Worm (Caenorhabditis elegans) whole organism, L4/young adult: Measurements from ENCODE around the gene C46A5.1.

ENCODE experiments used
- W03F9.2 ChIP-seq: fragments of 150-350 bp; optimal IDR thresholded peaks from 2 replicates; lab custom pipeline; 2014; ENCODE audit warnings: missing biosample characterization, missing genetic modification characterization
- dao-5 ChIP-seq: sonication (generic microtip); optimal IDR thresholded peaks from 2 replicates; lab custom pipeline; 2016; ENCODE audit warnings: missing genotype, missing genetic modification characterization, moderate library complexity, missing compliant biosample characterization
- him-1 ChIP-seq: sonication (generic microtip); optimal IDR thresholded peaks from 2 replicates; lab custom pipeline; 2016; ENCODE audit warnings: missing genotype, missing genetic modification reagents, missing genetic modification characterization, missing compliant biosample characterization

- TF ChIP-seq him-1 (tag; lab: Kevin White, UChicago) (no peak), W03F9.2 (tag; lab: Kevin White, UChicago) (no peak), dao-5 (tag; lab: Kevin White, UChicago) (no peak)
Observed at ce11 chrIV:7734619-7735018, 29.1 kb upstream of the C46A5.1 start, which contains the start of gene clx-1.
